Worm (Caenorhabditis elegans) whole organism, L2 larva: Measurements from ENCODE around the gene VW02B12L.2.
"Not testable (repeated sequence)": the region's sequence is repeated elsewhere in the genome, so short reads cannot be mapped to it uniquely, and the experiment has no call there.

Experiments used
- F13H6.1 ChIP-seq: sonication (generic microtip); optimal IDR thresholded peaks from 2 replicates; lab custom pipeline; 2016; ENCODE audit warnings: missing genetic modification characterization, missing compliant biosample characterization
- R02D3.7 ChIP-seq: fragments of 150-350 bp; optimal IDR thresholded peaks from 2 replicates; lab custom pipeline; 2014; ENCODE audit warnings: missing biosample characterization, missing genetic modification characterization
- Y55F3AM.14 ChIP-seq: fragments of 200-800 bp; sonication (Bioruptor generic); optimal IDR thresholded peaks from 2 replicates; lab custom pipeline; 2018; ENCODE audit warnings: mild to moderate bottlenecking, missing genetic modification characterization, missing compliant biosample characterization
- ZK546.5 ChIP-seq: sonication (generic microtip); optimal IDR thresholded peaks from 2 replicates; lab custom pipeline; 2017; ENCODE audit warnings: missing biosample characterization, missing genetic modification characterization
- alr-1 ChIP-seq: fragments of 150-350 bp; optimal IDR thresholded peaks from 2 replicates; lab custom pipeline; 2014; ENCODE audit warnings: missing biosample characterization, missing genetic modification characterization
- ama-1 ChIP-seq: fragments of 150-350 bp; optimal IDR thresholded peaks from 2 replicates; lab custom pipeline; 2018; ENCODE audit warnings: inconsistent platforms
- ceh-16 ChIP-seq: fragments of 150-350 bp; optimal IDR thresholded peaks from 2 replicates; lab custom pipeline; 2014; ENCODE audit warnings: missing biosample characterization, missing genetic modification characterization
- crh-2 ChIP-seq: sonication (generic microtip); optimal IDR thresholded peaks from 2 replicates; lab custom pipeline; 2017; ENCODE audit warnings: missing biosample characterization, missing genetic modification characterization
- dmd-4 ChIP-seq: sonication (generic microtip); optimal IDR thresholded peaks from 2 replicates; lab custom pipeline; 2017; ENCODE audit warnings: missing biosample characterization, missing genetic modification characterization
- egl-27 ChIP-seq: sonication (generic microtip); optimal IDR thresholded peaks from 3 replicates; lab custom pipeline; 2017; ENCODE audit warnings: missing biosample characterization, missing genetic modification reagents, missing genetic modification characterization
- elt-1 ChIP-seq: fragments of 150-350 bp; optimal IDR thresholded peaks from 2 replicates; lab custom pipeline; 2014; ENCODE audit warnings: missing biosample characterization, missing genetic modification characterization
- fos-1 ChIP-seq: fragments of 150-350 bp; optimal IDR thresholded peaks from 2 replicates; lab custom pipeline; 2014; ENCODE audit warnings: missing biosample characterization, missing genetic modification characterization
- lin-11 ChIP-seq: fragments of 150-350 bp; sonication (generic microtip); optimal IDR thresholded peaks from 2 replicates; lab custom pipeline; 2014; ENCODE audit warnings: missing biosample characterization, missing genetic modification characterization, inconsistent platforms, mixed read lengths
- lin-13 ChIP-seq: fragments of 150-350 bp; optimal IDR thresholded peaks from 2 replicates; lab custom pipeline; 2014; ENCODE audit warnings: missing biosample characterization, missing genetic modification reagents, missing genetic modification characterization
- lsy-2 ChIP-seq, 2 experiments: fragments of 150-350 bp in 1 of 2; sonication (generic microtip) in 1 of 2; optimal IDR thresholded peaks; 2 replicates each; lab custom pipeline; 2014 to 2017; ENCODE audit warnings: missing biosample characterization in 2 of 2, missing genetic modification characterization in 2 of 2
- mab-5 ChIP-seq: fragments of 150-350 bp; optimal IDR thresholded peaks from 2 replicates; lab custom pipeline; 2014; ENCODE audit warnings: missing biosample characterization, missing genetic modification characterization
- mbf-1 ChIP-seq: sonication (generic microtip); optimal IDR thresholded peaks from 2 replicates; lab custom pipeline; 2017; ENCODE audit warnings: missing biosample characterization, missing genetic modification characterization
- nhr-11 ChIP-seq: fragments of 150-350 bp; optimal IDR thresholded peaks from 2 replicates; lab custom pipeline; 2014; ENCODE audit warnings: missing biosample characterization, missing genetic modification characterization
- nhr-12 ChIP-seq: fragments of 150-350 bp; optimal IDR thresholded peaks from 2 replicates; lab custom pipeline; 2014; ENCODE audit warnings: missing biosample characterization, missing genetic modification characterization
- nhr-23 ChIP-seq: fragments of 150-350 bp; optimal IDR thresholded peaks from 2 replicates; lab custom pipeline; 2014; ENCODE audit warnings: missing biosample characterization, missing genetic modification reagents, missing genetic modification characterization
- nhr-237 ChIP-seq: fragments of 150-350 bp; optimal IDR thresholded peaks from 2 replicates; lab custom pipeline; 2014; ENCODE audit warnings: missing biosample characterization, missing genetic modification characterization
- nhr-6 ChIP-seq: fragments of 150-350 bp; optimal IDR thresholded peaks from 2 replicates; lab custom pipeline; 2014; ENCODE audit warnings: missing biosample characterization, missing genetic modification characterization
- peb-1 ChIP-seq: fragments of 150-350 bp; optimal IDR thresholded peaks from 2 replicates; lab custom pipeline; 2014; ENCODE audit warnings: missing biosample characterization, missing genetic modification characterization
- sma-9 ChIP-seq, 2 experiments: fragments of 150-350 bp in 1 of 2; sonication (generic microtip) in 1 of 2; optimal IDR thresholded peaks; 2 replicates each; lab custom pipeline; 2014 to 2016; ENCODE audit warnings: missing genetic modification characterization in 2 of 2, mild to moderate bottlenecking in 1 of 2, missing biosample characterization in 1 of 2, missing compliant biosample characterization in 1 of 2, missing genetic modification reagents in 1 of 2, moderate library complexity in 1 of 2
- unc-39 ChIP-seq: fragments of 150-350 bp; optimal IDR thresholded peaks from 2 replicates; lab custom pipeline; 2014; ENCODE audit warnings: missing biosample characterization, missing genetic modification characterization
- unc-62 ChIP-seq: fragments of 150-350 bp; optimal IDR thresholded peaks from 2 replicates; lab custom pipeline; 2014; ENCODE audit warnings: missing biosample characterization, missing genetic modification reagents, missing genetic modification characterization
- ztf-1 ChIP-seq: fragments of 200-800 bp; sonication (Bioruptor generic); conservative IDR thresholded peaks from 2 replicates; pipeline ENCODE4 v1.3.6; 2022; ENCODE audit warnings: missing genetic modification characterization, missing compliant biosample characterization
- ztf-11 ChIP-seq: sonication (generic microtip); optimal IDR thresholded peaks from 2 replicates; lab custom pipeline; 2017; ENCODE audit warnings: missing biosample characterization, missing genetic modification characterization
- ztf-4 ChIP-seq: fragments of 150-350 bp; optimal IDR thresholded peaks from 2 replicates; lab custom pipeline; 2014; ENCODE audit warnings: missing biosample characterization, missing genetic modification characterization

VW02B12L.2 gene

DNA sequence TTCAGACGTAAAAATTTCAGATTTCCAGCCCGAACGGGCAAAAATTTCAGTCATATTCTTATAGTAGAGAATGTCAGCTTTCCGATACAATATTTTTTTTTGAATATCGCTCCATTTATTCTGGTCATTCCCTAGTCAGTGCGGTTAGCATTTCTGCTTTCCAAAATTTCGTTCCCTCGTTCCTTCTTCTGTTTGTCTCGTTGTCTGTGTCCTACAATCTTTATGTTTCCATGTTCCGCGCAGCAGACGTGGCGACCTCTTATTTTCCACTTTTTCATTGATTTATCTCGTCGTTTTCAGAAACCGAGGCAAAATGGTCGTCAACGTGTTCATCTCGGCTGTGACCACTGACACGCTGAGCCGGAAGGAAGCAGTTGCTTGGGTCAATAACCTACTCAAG lies 2.3 kb upstream of the VW02B12L.2 start, which contains the start of gene ebp-2:
ebp-2 (plus strand) TSS at position 301 of the 400 bp plus-strand sequence.
- TF ChIP-seq mbf-1; lin-11 (tag; lab: Kevin White, UChicago); sma-9 (GFP tag; optimal IDR thresholded peaks at IDR 0.05; lab: Kevin White, UChicago); sma-9 (tag; optimal IDR thresholded peaks at IDR 0.05; lab: Kevin White, UChicago): not testable (repeated sequence)
- TF ChIP-seq, all 48 proteins: peak for 0; not testable (repeated sequence) for 48

DNA sequence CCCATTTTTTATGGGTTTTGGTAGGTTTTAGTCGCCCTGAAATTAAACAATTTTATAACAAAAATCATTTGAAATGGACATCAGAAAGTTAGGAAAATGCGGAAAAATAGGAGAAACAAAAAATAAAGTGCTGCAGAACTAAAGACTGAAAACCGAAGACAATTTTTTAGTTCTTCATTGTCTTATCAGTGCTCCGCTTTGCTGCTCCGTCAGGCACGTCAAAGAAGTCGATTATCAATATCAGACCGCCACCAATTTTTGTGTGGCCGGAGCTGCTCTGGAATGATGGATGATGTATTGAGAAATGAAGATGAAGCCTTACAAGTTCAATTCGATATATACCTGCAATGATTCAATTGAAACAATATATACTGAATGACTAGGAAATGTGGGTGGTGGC lies 1.7 kb downstream of the VW02B12L.2 start, which contains the start of gene vha-6:
vha-6 (minus strand) TSS at position 36 of the 400 bp plus-strand sequence.
- TF ChIP-seq fos-1 (tag; lab: Kevin White, UChicago) (peak; percentile 52), unc-39 (tag; lab: Kevin White, UChicago) (no peak), Y55F3AM.14 (GFP tag; lab: Kevin White, UChicago) (no peak), sma-9 (GFP tag; optimal IDR thresholded peaks at IDR 0.05; lab: Kevin White, UChicago) (no peak), sma-9 (tag; optimal IDR thresholded peaks at IDR 0.05; lab: Kevin White, UChicago) (no peak), lsy-2 (tag; optimal IDR thresholded peaks at IDR 0.05; lab: Kevin White, UChicago) (no peak), elt-1 (tag; lab: Kevin White, UChicago) (no peak), dmd-4 (tag; lab: Kevin White, UChicago) (no peak), nhr-6 (tag; lab: Kevin White, UChicago) (no peak), crh-2 (tag; lab: Kevin White, UChicago) (peak; percentile 39)

DNA sequence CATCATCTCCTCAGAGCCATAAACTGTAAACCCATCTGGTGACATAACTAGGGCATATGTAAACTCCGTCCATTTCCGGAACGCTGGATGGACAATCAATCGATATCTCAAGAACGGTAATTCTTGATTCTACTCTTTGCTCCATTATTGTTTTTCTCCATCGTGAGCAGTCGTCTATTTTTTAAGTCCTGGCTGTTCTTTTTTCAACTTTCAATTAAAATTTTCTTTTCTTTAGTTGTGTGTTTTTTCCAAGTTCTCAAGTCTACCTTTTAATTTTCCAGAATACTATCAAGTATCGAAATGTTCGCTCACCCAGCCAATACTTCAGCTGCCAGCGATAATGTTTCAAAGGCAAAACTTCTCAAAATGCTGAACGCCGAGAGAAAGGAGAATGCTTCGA lies 6.2 kb downstream of the VW02B12L.2 start, which contains the start of gene C05D12.5:
C05D12.5 (plus strand) TSS at position 301 of the 400 bp plus-strand sequence.
- TF ChIP-seq R02D3.7 (tag; lab: Kevin White, UChicago), result no peak
- no peak for TF ChIP-seq peb-1 (tag; lab: Kevin White, UChicago)
- no peak for TF ChIP-seq ZK546.5 (tag; lab: Kevin White, UChicago)
- no peak for TF ChIP-seq nhr-237 (tag; lab: Kevin White, UChicago)
- TF ChIP-seq ama-1 (lab: Kevin White, UChicago), result no peak
- no peak for TF ChIP-seq ztf-1 (GFP tag; lab: Robert Waterston, UW)
- TF ChIP-seq nhr-12, result no peak
- TF ChIP-seq mab-5 (tag; lab: Kevin White, UChicago), result no peak
- no peak for TF ChIP-seq egl-27 (tag; lab: Kevin White, UChicago)
- no peak for TF ChIP-seq alr-1
- no peak for TF ChIP-seq elt-1 (tag; lab: Kevin White, UChicago)
- TF ChIP-seq lin-13, result no peak
- TF ChIP-seq nhr-23 (tag; lab: Kevin White, UChicago), result no peak
- TF ChIP-seq F13H6.1 (tag; lab: Kevin White, UChicago), result no peak
- no peak for TF ChIP-seq Y55F3AM.14 (GFP tag; lab: Kevin White, UChicago)
- no peak for TF ChIP-seq ceh-16 (tag; lab: Kevin White, UChicago)
- no peak for TF ChIP-seq ztf-4 (tag; lab: Kevin White, UChicago)
- no peak for TF ChIP-seq unc-62

DNA sequence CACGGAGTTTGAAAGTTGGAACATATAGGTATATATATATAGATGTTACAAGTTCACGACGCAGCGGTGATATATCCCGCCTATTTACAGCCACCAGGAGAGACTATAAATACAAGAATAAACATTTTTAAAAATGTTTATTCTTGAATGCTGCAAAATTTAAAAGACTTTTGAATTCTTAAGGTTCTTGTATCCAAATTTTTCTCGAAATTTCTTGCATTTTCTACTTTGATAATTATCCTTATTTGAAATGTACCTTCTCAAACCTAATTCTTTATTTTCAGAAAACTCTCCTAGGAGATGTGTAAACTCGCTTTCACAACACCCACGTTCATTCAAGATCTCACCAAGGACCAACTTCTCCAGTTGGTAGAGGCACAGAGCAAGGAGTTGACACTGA lies 8.5 kb downstream of the VW02B12L.2 start, which contains the start of gene C05D12.4:
C05D12.4 (plus strand) TSS at position 301 of the 400 bp plus-strand sequence.
- TF ChIP-seq dmd-4 (tag; lab: Kevin White, UChicago) (no peak), unc-62 (no peak), ztf-11 (tag; lab: Kevin White, UChicago) (no peak), sma-9 (GFP tag; optimal IDR thresholded peaks at IDR 0.05; lab: Kevin White, UChicago) (no peak), sma-9 (tag; optimal IDR thresholded peaks at IDR 0.05; lab: Kevin White, UChicago) (no peak)

DNA sequence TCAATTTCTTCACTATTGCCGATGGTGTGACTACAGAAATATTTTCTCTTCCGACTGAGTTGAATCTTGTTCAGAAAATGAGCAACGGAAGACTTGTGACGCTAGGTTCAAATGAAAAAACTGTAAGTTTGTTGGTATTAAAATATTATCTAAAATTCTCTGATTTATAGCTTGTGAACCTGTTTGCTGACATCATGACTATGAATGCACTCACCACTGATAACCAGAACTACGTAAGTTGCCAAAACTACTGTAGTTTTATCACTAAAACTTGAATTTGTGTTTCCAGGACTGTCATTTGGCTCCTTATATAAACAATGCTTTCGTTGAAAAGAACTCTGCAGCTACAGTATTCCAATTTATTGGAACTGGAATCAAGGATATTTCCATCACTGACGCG lies 11.5 kb downstream of the VW02B12L.2 start:
- TF ChIP-seq sma-9 (GFP tag; optimal IDR thresholded peaks at IDR 0.05; lab: Kevin White, UChicago), result peak; percentile 37
- TF ChIP-seq sma-9 (tag; optimal IDR thresholded peaks at IDR 0.05; lab: Kevin White, UChicago), result no peak
- TF ChIP-seq ztf-1 (GFP tag; lab: Robert Waterston, UW), result no peak
- peak; percentile 60 for TF ChIP-seq fos-1 (tag; lab: Kevin White, UChicago)

DNA sequence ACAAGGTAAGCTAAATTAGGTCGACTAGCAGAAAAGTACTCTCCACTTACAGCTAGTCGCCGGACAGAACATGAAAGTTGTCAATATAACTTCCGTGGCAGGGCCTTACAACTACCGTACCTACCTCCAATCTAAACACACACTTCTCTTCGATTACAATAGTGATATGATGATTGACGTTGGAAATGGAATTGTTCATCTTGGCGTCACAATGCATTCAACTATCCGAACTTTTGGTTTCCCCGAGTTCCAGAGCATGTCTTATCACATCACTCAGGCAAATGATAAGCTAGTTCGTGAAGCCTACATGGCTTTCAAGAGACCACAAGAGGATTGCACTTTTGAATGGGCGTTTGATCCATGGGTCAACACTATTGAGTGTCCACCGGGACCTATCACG lies 12.8 kb downstream of the VW02B12L.2 start:
- TF ChIP-seq F13H6.1 (tag; lab: Kevin White, UChicago) (no peak), R02D3.7 (tag; lab: Kevin White, UChicago) (no peak), nhr-11 (tag; lab: Kevin White, UChicago) (no peak), fos-1 (tag; lab: Kevin White, UChicago) (no peak)
